Worm (Caenorhabditis elegans) whole organism, young adult: ENCODE results near the gene spo-11.

Experiments used
- B0019.2 ChIP-seq: fragments of 200-800 bp; sonication (Bioruptor generic); conservative IDR thresholded peaks from 2 replicates; pipeline ENCODE4 v1.3.6; 2022; ENCODE audit warnings: missing genetic modification reagents, missing genetic modification characterization, missing compliant biosample characterization
- C06A6.2 ChIP-seq: fragments of 200-800 bp; sonication (Bioruptor generic); conservative IDR thresholded peaks from 2 replicates; pipeline ENCODE4 v1.3.6; 2022; ENCODE audit warnings: missing genetic modification characterization, missing compliant biosample characterization
- D2030.7 ChIP-seq: fragments of 200-800 bp; sonication (Bioruptor generic); IDR thresholded peaks from 2 replicates; pipeline ENCODE4 v1.3.6; 2022; ENCODE audit warnings: missing genetic modification reagents, missing genetic modification characterization, missing compliant biosample characterization
- F10E7.11 ChIP-seq: sonication (generic microtip); optimal IDR thresholded peaks from 2 replicates; lab custom pipeline; 2017; ENCODE audit warnings: mild to moderate bottlenecking, missing genetic modification characterization, moderate library complexity, missing compliant biosample characterization
- F22D6.2 ChIP-seq: sonication (generic microtip); optimal IDR thresholded peaks from 2 replicates; lab custom pipeline; 2016; ENCODE audit warnings: mild to moderate bottlenecking, missing genetic modification characterization, missing compliant biosample characterization
- F23B12.7 ChIP-seq: sonication (generic microtip); optimal IDR thresholded peaks from 2 replicates; lab custom pipeline; 2017; ENCODE audit warnings: missing genetic modification characterization, mild to moderate bottlenecking, missing compliant biosample characterization, antibody characterized with exemption, moderate library complexity; ENCODE audit not compliant: insufficient read depth
- F33H1.4 ChIP-seq: fragments of 200-800 bp; sonication (Bioruptor generic); IDR thresholded peaks from 2 replicates; pipeline ENCODE4 v1.3.6; 2022; ENCODE audit warnings: missing genetic modification reagents, missing genetic modification characterization, missing compliant biosample characterization
- F39B2.1 ChIP-seq: fragments of 200-800 bp; sonication (Bioruptor generic); IDR thresholded peaks from 2 replicates; pipeline ENCODE4 v1.3.6; 2022; ENCODE audit warnings: missing genetic modification reagents, missing genetic modification characterization, missing compliant biosample characterization
- F55B11.4 ChIP-seq: sonication (generic microtip); optimal IDR thresholded peaks from 2 replicates; lab custom pipeline; 2016; ENCODE audit warnings: missing compliant biosample characterization, missing genetic modification characterization, borderline replicate concordance; ENCODE audit not compliant: insufficient read depth
- T26A5.8 ChIP-seq: sonication (generic microtip); optimal IDR thresholded peaks from 2 replicates; lab custom pipeline; 2016; ENCODE audit warnings: missing genetic modification characterization, missing compliant biosample characterization
- Y56A3A.18 ChIP-seq: fragments of 200-800 bp; sonication (Bioruptor generic); IDR thresholded peaks from 2 replicates; pipeline ENCODE4 v1.3.6; 2022; ENCODE audit warnings: missing genetic modification reagents, missing genetic modification characterization, missing compliant biosample characterization
- Y79H2A.3 ChIP-seq: fragments of 200-800 bp; sonication (Bioruptor generic); conservative IDR thresholded peaks from 2 replicates; pipeline ENCODE4 v1.3.6; 2022; ENCODE audit warnings: missing genetic modification reagents, missing genetic modification characterization, missing compliant biosample characterization
- akir-1 ChIP-seq: fragments of 200-800 bp; sonication (Bioruptor generic); optimal IDR thresholded peaks from 2 replicates; lab custom pipeline; 2018; ENCODE audit warnings: mild to moderate bottlenecking, missing genetic modification characterization, moderate library complexity, missing compliant biosample characterization
- bed-1 ChIP-seq: fragments of 200-800 bp; sonication (Bioruptor generic); IDR thresholded peaks from 2 replicates; pipeline ENCODE4 v1.3.6; 2022; ENCODE audit warnings: missing genetic modification reagents, missing genetic modification characterization, missing compliant biosample characterization
- ccch-3 ChIP-seq: fragments of 200-800 bp; sonication (Bioruptor generic); optimal IDR thresholded peaks from 2 replicates; lab custom pipeline; 2018; ENCODE audit warnings: mild to moderate bottlenecking, missing genetic modification characterization, missing compliant biosample characterization
- cebp-1 ChIP-seq, 2 experiments: fragments of 200-800 bp in 1 of 2; sonication (Bioruptor generic) in 1 of 2; sonication (generic microtip) in 1 of 2; IDR thresholded peaks in 1 of 2; optimal IDR thresholded peaks in 1 of 2; 2 replicates each; pipeline versions ENCODE4 v1.3.6 to Lab custom; 2017 to 2022; ENCODE audit warnings: missing compliant biosample characterization in 2 of 2, missing genetic modification characterization in 2 of 2, mild to moderate bottlenecking in 1 of 2, missing genetic modification reagents in 1 of 2, moderate library complexity in 1 of 2
- ceh-27 ChIP-seq: fragments of 200-800 bp; sonication (Bioruptor generic); optimal IDR thresholded peaks from 2 replicates; lab custom pipeline; 2018; ENCODE audit warnings: mild to moderate bottlenecking, missing genetic modification characterization, moderate library complexity, missing compliant biosample characterization
- ceh-40 ChIP-seq: fragments of 200-800 bp; sonication (Bioruptor generic); IDR thresholded peaks from 2 replicates; pipeline ENCODE4 v1.3.6; 2022; ENCODE audit warnings: missing genetic modification characterization, missing compliant biosample characterization
- chd-7 ChIP-seq: sonication (generic microtip); optimal IDR thresholded peaks from 2 replicates; lab custom pipeline; 2016; ENCODE audit warnings: mild to moderate bottlenecking, missing genetic modification characterization, moderate library complexity, missing compliant biosample characterization
- die-1 ChIP-seq: sonication (generic microtip); optimal IDR thresholded peaks from 2 replicates; lab custom pipeline; 2016; ENCODE audit warnings: missing genotype, mild to moderate bottlenecking, missing genetic modification characterization, missing compliant biosample characterization
- dpff-1 ChIP-seq: sonication (generic microtip); optimal IDR thresholded peaks from 2 replicates; lab custom pipeline; 2017; ENCODE audit warnings: mild to moderate bottlenecking, missing genetic modification characterization, missing compliant biosample characterization
- dpl-1 ChIP-seq: fragments of 150-350 bp; optimal IDR thresholded peaks from 2 replicates; lab custom pipeline; 2014; ENCODE audit warnings: missing biosample characterization, missing genetic modification reagents, missing genetic modification characterization
- ekl-4 ChIP-seq: fragments of 200-800 bp; sonication (Bioruptor generic); IDR thresholded peaks from 2 replicates; pipeline ENCODE4 v1.3.6; 2022; ENCODE audit warnings: missing genetic modification reagents, missing genetic modification characterization, missing compliant biosample characterization
- gei-17 ChIP-seq: fragments of 200-800 bp; sonication (Bioruptor generic); optimal IDR thresholded peaks from 2 replicates; lab custom pipeline; 2018; ENCODE audit warnings: mild to moderate bottlenecking, missing genetic modification characterization, missing compliant biosample characterization
- hlh-12 ChIP-seq: sonication (generic microtip); optimal IDR thresholded peaks from 2 replicates; lab custom pipeline; 2016; ENCODE audit warnings: missing genetic modification characterization, missing compliant biosample characterization
- hlh-26 ChIP-seq: fragments of 200-800 bp; sonication (Bioruptor generic); conservative IDR thresholded peaks from 2 replicates; pipeline ENCODE4 v1.3.6; 2022; ENCODE audit warnings: missing genetic modification reagents, missing genetic modification characterization, missing compliant biosample characterization
- hmg-20 ChIP-seq: fragments of 200-800 bp; sonication (Bioruptor generic); IDR thresholded peaks from 2 replicates; pipeline ENCODE4 v1.3.6; 2022; ENCODE audit warnings: missing genetic modification reagents, missing genetic modification characterization, missing compliant biosample characterization
- hrde-1 ChIP-seq: sonication (generic microtip); optimal IDR thresholded peaks from 2 replicates; lab custom pipeline; 2016; ENCODE audit warnings: missing genetic modification characterization, mild to moderate bottlenecking, missing compliant biosample characterization, moderate library complexity, missing genotype, missing genetic modification reagents, borderline replicate concordance
- lag-1 ChIP-seq: fragments of 200-800 bp; sonication (Bioruptor generic); IDR thresholded peaks from 2 replicates; pipeline ENCODE4 v1.3.6; 2022; ENCODE audit warnings: missing genetic modification reagents, missing genetic modification characterization, missing compliant biosample characterization
- lin-35 ChIP-seq, 3 experiments: fragments of 150-350 bp in 2 of 3; sonication (generic microtip) in 1 of 3; optimal IDR thresholded peaks; 2 replicates each; lab custom pipeline; 2014 to 2018; ENCODE audit warnings: missing biosample characterization in 3 of 3, missing genetic modification characterization in 3 of 3, missing genetic modification reagents in 3 of 3
- lir-1 ChIP-seq: fragments of 200-800 bp; sonication (Bioruptor generic); conservative IDR thresholded peaks from 2 replicates; pipeline ENCODE4 v1.3.6; 2022; ENCODE audit warnings: missing genetic modification reagents, missing genetic modification characterization, missing compliant biosample characterization
- madf-10 ChIP-seq: sonication (generic microtip); optimal IDR thresholded peaks from 2 replicates; lab custom pipeline; 2016; ENCODE audit warnings: mild to moderate bottlenecking, missing genetic modification characterization, missing compliant biosample characterization
- madf-6 ChIP-seq: fragments of 200-800 bp; sonication (Bioruptor generic); IDR thresholded peaks from 2 replicates; pipeline ENCODE4 v1.3.6; 2022; ENCODE audit warnings: missing genetic modification reagents, missing genetic modification characterization, missing compliant biosample characterization
- mcd-1 ChIP-seq: fragments of 200-800 bp; sonication (Bioruptor generic); IDR thresholded peaks from 2 replicates; pipeline ENCODE4 v1.3.6; 2022; ENCODE audit warnings: missing genetic modification reagents, missing genetic modification characterization, missing compliant biosample characterization
- mxl-1 ChIP-seq: sonication (generic microtip); optimal IDR thresholded peaks from 2 replicates; lab custom pipeline; 2016; ENCODE audit warnings: missing genetic modification characterization, missing compliant biosample characterization
- nhr-120 ChIP-seq: fragments of 200-800 bp; sonication (Bioruptor generic); IDR thresholded peaks from 2 replicates; pipeline ENCODE4 v1.3.6; 2022; ENCODE audit warnings: missing genetic modification characterization, missing compliant biosample characterization
- nhr-27 ChIP-seq: fragments of 200-800 bp; sonication (Bioruptor generic); optimal IDR thresholded peaks from 2 replicates; lab custom pipeline; 2018; ENCODE audit warnings: mild to moderate bottlenecking, missing genetic modification characterization, moderate library complexity, missing compliant biosample characterization
- nhr-90 ChIP-seq: sonication (generic microtip); optimal IDR thresholded peaks from 2 replicates; lab custom pipeline; 2016; ENCODE audit warnings: missing genotype, mild to moderate bottlenecking, missing genetic modification characterization, missing compliant biosample characterization
- pbrm-1 ChIP-seq: fragments of 200-800 bp; sonication (Bioruptor generic); IDR thresholded peaks from 2 replicates; pipeline ENCODE4 v1.3.6; 2022; ENCODE audit warnings: missing genetic modification reagents, missing genetic modification characterization, missing compliant biosample characterization
- pha-4 ChIP-seq: fragments of 150-350 bp; sonication (generic microtip); optimal IDR thresholded peaks from 2 replicates; lab custom pipeline; 2014; ENCODE audit warnings: missing biosample characterization, missing genetic modification reagents, missing genetic modification characterization
- rcor-1 ChIP-seq: fragments of 200-800 bp; sonication (Bioruptor generic); IDR thresholded peaks from 2 replicates; pipeline ENCODE4 v1.3.6; 2022; ENCODE audit warnings: missing genetic modification reagents, missing genetic modification characterization, missing compliant biosample characterization
- repo-1 ChIP-seq: sonication (generic microtip); optimal IDR thresholded peaks from 2 replicates; lab custom pipeline; 2017; ENCODE audit warnings: mild to moderate bottlenecking, missing genetic modification characterization, missing compliant biosample characterization
- rpc-1 ChIP-seq, 2 experiments: fragments of 150-350 bp in 1 of 2; sonication (generic microtip) in 1 of 2; optimal IDR thresholded peaks; 2 replicates each; lab custom pipeline; 2014 to 2018; ENCODE audit warnings: missing biosample characterization in 1 of 2, missing genetic modification characterization in 1 of 2, missing genetic modification reagents in 1 of 2, missing genotype in 1 of 2
- sptf-2 ChIP-seq: fragments of 200-800 bp; sonication (Bioruptor generic); optimal IDR thresholded peaks from 2 replicates; lab custom pipeline; 2018; ENCODE audit warnings: mild to moderate bottlenecking, missing genetic modification characterization, missing compliant biosample characterization
- ztf-22 ChIP-seq: fragments of 200-800 bp; sonication (Bioruptor generic); optimal IDR thresholded peaks from 2 replicates; lab custom pipeline; 2018; ENCODE audit warnings: mild to moderate bottlenecking, missing genetic modification characterization, moderate library complexity, missing compliant biosample characterization
- ztf-26 ChIP-seq: sonication (generic microtip); optimal IDR thresholded peaks from 2 replicates; lab custom pipeline; 2017; ENCODE audit warnings: missing genetic modification characterization, missing compliant biosample characterization
- ztf-6 ChIP-seq: fragments of 200-800 bp; sonication (Bioruptor generic); IDR thresholded peaks from 2 replicates; pipeline ENCODE4 v1.3.6; 2022; ENCODE audit warnings: missing genetic modification reagents, missing genetic modification characterization, missing compliant biosample characterization

Gene spo-11

ce11 chrIV:11149454-11150163, 24.9 kb upstream of the spo-11 start, which contains the start of the genes F01G4.6 and pfd-1 (continued):
- TF ChIP-seq cebp-1 (GFP tag; IDR thresholded peaks at IDR 0.05; lab: Robert Waterston, UW): no peak
- TF ChIP-seq cebp-1 (tag; optimal IDR thresholded peaks at IDR 0.05; lab: Kevin White, UChicago): peak; percentile 82
- no peak for TF ChIP-seq ceh-40
- peak; percentile 65 for TF ChIP-seq ztf-26 (tag; lab: Kevin White, UChicago)
- peak; percentile 94 for TF ChIP-seq F33H1.4 (GFP tag; lab: Robert Waterston, UW)
- peak; percentile 85 for TF ChIP-seq mcd-1
- TF ChIP-seq F22D6.2 (tag; lab: Kevin White, UChicago): peak; percentile 23
- TF ChIP-seq lir-1 (GFP tag; lab: Robert Waterston, UW): peak; percentile 54
- TF ChIP-seq akir-1 (GFP tag; lab: Kevin White, UChicago): no peak
- TF ChIP-seq hmg-20 (GFP tag; lab: Robert Waterston, UW): peak; percentile 46; the same call in 1 of the 2 replicates
- TF ChIP-seq Y79H2A.3 (GFP tag; lab: Robert Waterston, UW): no peak
- no peak for TF ChIP-seq T26A5.8 (tag; lab: Kevin White, UChicago)
- peak in 1 of 3 experiments; percentile 91 for TF ChIP-seq lin-35 (GFP tag; optimal IDR thresholded peaks at IDR 0.05; lab: Kevin White, UChicago)
- TF ChIP-seq chd-7 (tag; lab: Kevin White, UChicago): peak; percentile 11
- TF ChIP-seq mxl-1: no peak
- peak; percentile 79 for TF ChIP-seq pbrm-1 (GFP tag; lab: Robert Waterston, UW)
- TF ChIP-seq nhr-90 (tag; lab: Kevin White, UChicago): no peak
- no peak for TF ChIP-seq ccch-3 (GFP tag; lab: Kevin White, UChicago)
- TF ChIP-seq F23B12.7 (tag; lab: Kevin White, UChicago): peak; percentile 73
- peak; percentile 85 for TF ChIP-seq ekl-4 (GFP tag; lab: Robert Waterston, UW)
- TF ChIP-seq nhr-27 (tag; lab: Kevin White, UChicago): no peak
- TF ChIP-seq hlh-26 (GFP tag; lab: Robert Waterston, UW): no peak
- peak; percentile 85 for TF ChIP-seq madf-6
- no peak for TF ChIP-seq rpc-1 (optimal IDR thresholded peaks at IDR 0.05; lab: Kevin White, UChicago)
- no peak for TF ChIP-seq rpc-1 (tag; optimal IDR thresholded peaks at IDR 0.05; lab: Kevin White, UChicago)
- no peak for TF ChIP-seq sptf-2
- TF ChIP-seq nhr-120: no peak
- TF ChIP-seq C06A6.2 (GFP tag; lab: Robert Waterston, UW): peak; percentile 87
- no peak for TF ChIP-seq F10E7.11 (tag; lab: Kevin White, UChicago)
- TF ChIP-seq lag-1 (GFP tag; lab: Robert Waterston, UW): no peak
- TF ChIP-seq F39B2.1 (GFP tag; lab: Robert Waterston, UW): no peak
- no peak for TF ChIP-seq B0019.2 (GFP tag; lab: Robert Waterston, UW)
- peak; percentile 51; the same call in 1 of the 2 replicates for TF ChIP-seq Y56A3A.18 (GFP tag; lab: Robert Waterston, UW)
- peak; percentile 53 for TF ChIP-seq gei-17 (GFP tag; lab: Kevin White, UChicago)
- TF ChIP-seq rcor-1 (GFP tag; lab: Robert Waterston, UW): peak; percentile 78; the same call in 1 of the 2 replicates
- no peak for TF ChIP-seq bed-1 (GFP tag; lab: Robert Waterston, UW)
- TF ChIP-seq dpl-1: peak; percentile 43
- no peak for TF ChIP-seq ztf-22 (GFP tag; lab: Kevin White, UChicago)
- TF ChIP-seq die-1: no peak
- TF ChIP-seq ztf-6 (GFP tag; lab: Robert Waterston, UW): no peak
- no peak for TF ChIP-seq hrde-1 (tag; lab: Kevin White, UChicago)
- TF ChIP-seq D2030.7 (GFP tag; lab: Robert Waterston, UW): 0 out of 2 replicates have a peak, but pooled peaks have one; percentile 38
- TF ChIP-seq F55B11.4 (tag; lab: Kevin White, UChicago): no peak
- TF ChIP-seq ceh-27 (GFP tag; lab: Kevin White, UChicago): peak; percentile 72
- peak; percentile 55 for TF ChIP-seq madf-10 (tag; lab: Kevin White, UChicago)
- TF ChIP-seq pha-4 (tag; lab: Kevin White, UChicago): peak; percentile 69
- peak; percentile 37 for TF ChIP-seq repo-1 (tag; lab: Kevin White, UChicago)
- TF ChIP-seq hlh-12 (tag; lab: Kevin White, UChicago): no peak
- TF ChIP-seq dpff-1 (tag; lab: Kevin White, UChicago): no peak
